Worm (Caenorhabditis elegans) whole organism, midembryonic: ENCODE results near the gene nhr-112.

ENCODE experiments used
- T22C8.4 ChIP-seq: fragments of 200-800 bp; sonication (Bioruptor generic); IDR thresholded peaks from 2 replicates; pipeline ENCODE4 v1.3.6; 2022; ENCODE audit warnings: missing genetic modification characterization, missing compliant biosample characterization
- flt-1 ChIP-seq: fragments of 200-800 bp; sonication (Bioruptor generic); IDR thresholded peaks from 2 replicates; pipeline ENCODE4 v1.3.6; 2022; ENCODE audit warnings: missing genetic modification characterization, missing compliant biosample characterization
- klf-2 ChIP-seq: fragments of 200-800 bp; sonication (Bioruptor generic); conservative IDR thresholded peaks from 2 replicates; pipeline ENCODE4 v1.3.6; 2022; ENCODE audit warnings: missing genetic modification reagents, missing genetic modification characterization, missing compliant biosample characterization
- med-1 ChIP-seq: sonication (generic microtip); optimal IDR thresholded peaks from 2 replicates; lab custom pipeline; 2017; ENCODE audit warnings: missing genetic modification characterization, mild to moderate bottlenecking, missing compliant biosample characterization, antibody characterized with exemption, missing genetic modification reagents; ENCODE audit not compliant: insufficient read depth
- tab-1 ChIP-seq: fragments of 200-800 bp; sonication (Bioruptor generic); IDR thresholded peaks from 2 replicates; pipeline ENCODE4 v1.3.6; 2022; ENCODE audit warnings: missing genetic modification characterization, missing compliant biosample characterization
- ztf-23 ChIP-seq: fragments of 200-800 bp; sonication (Bioruptor generic); IDR thresholded peaks from 2 replicates; pipeline ENCODE4 v1.3.6; 2022; ENCODE audit warnings: missing genetic modification reagents, missing genetic modification characterization, missing compliant biosample characterization

DNA sequence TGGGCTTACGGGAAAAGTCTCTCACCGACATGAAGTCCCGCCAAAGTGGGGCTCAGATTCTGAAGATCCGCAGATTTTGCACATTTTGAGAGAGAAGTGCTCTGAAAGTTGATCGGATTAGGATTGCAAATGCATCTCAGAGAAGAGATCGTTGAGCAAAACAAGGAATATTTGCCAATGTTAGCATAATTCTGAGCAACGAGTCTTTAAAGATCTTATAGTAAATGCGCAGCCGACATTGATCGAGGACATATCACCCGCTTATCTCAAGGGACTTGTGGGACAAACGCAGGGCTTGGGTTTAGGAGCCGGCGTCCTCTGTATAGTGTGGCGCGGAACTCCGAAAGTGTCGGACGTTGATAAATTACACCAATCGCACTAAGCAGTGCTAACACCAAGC, at the start of gene nhr-112:
- TF ChIP-seq flt-1 (GFP tag; lab: Robert Waterston, UW) (no peak), klf-2 (GFP tag; lab: Robert Waterston, UW) (no peak), T22C8.4 (no peak), ztf-23 (no peak), tab-1 (GFP tag; lab: Robert Waterston, UW) (no peak), med-1 (GFP tag; lab: Kevin White, UChicago) (no peak)
